Worm (Caenorhabditis elegans) whole organism, L4/young adult: ENCODE data around the gene clec-151.

Experiments
- W03F9.2 ChIP-seq: fragments of 150-350 bp; optimal IDR thresholded peaks from 2 replicates; lab custom pipeline; 2014; ENCODE audit warnings: missing biosample characterization, missing genetic modification characterization
- him-1 ChIP-seq: sonication (generic microtip); optimal IDR thresholded peaks from 2 replicates; lab custom pipeline; 2016; ENCODE audit warnings: missing genotype, missing genetic modification reagents, missing genetic modification characterization, missing compliant biosample characterization

DNA sequence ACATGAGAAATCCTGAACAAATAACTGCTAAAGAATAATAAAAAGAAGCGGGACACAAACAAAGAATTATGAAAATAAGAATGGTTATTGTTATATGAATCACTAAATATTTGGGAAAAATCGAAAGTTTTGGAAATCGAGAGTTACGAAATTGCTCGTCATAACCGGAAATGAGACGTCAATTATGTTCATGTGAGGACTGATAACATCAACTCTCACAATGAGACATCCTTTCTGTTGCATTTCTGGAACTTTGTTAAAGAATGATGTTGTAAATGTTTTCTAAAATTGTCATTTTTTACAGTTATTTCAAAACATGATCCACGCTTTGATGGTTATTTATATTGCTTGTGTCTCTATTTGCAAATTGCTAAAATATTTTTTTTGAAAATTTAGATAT is 19.6 kb downstream of the clec-151 start, which contains the start of gene T23F11.6:
- TF ChIP-seq him-1 (tag; lab: Kevin White, UChicago) (no peak), W03F9.2 (tag; lab: Kevin White, UChicago) (no peak)
